Fruit fly (Drosophila melanogaster): ENCODE results near the gene alphaTub85E.

The alphaTub85E gene

DNA sequence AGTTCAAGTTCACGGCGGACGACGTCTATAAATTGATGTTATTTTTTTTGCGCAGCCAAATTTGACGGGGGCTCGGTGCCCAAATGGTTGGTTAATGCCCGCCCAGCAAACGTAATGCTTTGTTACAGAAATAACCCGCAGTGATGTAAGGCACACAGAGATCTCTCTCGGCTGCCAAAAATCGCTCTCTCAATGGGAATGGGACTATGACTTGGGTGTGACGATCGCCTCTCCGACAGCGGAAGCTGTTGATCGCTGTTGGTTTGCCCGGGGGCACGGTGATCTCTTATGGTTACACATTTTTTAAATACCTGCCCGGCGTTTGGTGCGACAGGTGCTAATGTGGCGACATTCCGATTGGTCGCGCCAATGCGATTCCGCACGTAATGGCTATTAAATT is 37.1 kb upstream of the alphaTub85E start (continued):
- TF ChIP-seq schlank (tag; optimal IDR thresholded peaks at IDR 0.05) (no peak), Rfx (GFP tag; IDR thresholded peaks at IDR 0.05) (peak; percentile 27; the same call in 1 of the 2 replicates), CG1647 (GFP tag; optimal IDR thresholded peaks at IDR 0.05) (no peak), ttk (GFP tag; IDR thresholded peaks at IDR 0.05) (no peak), Ravus (GFP tag; IDR thresholded peaks at IDR 0.05) (no peak), chinmo (GFP tag; IDR thresholded peaks at IDR 0.05; ENCODE audit: partially characterized antibody) (peak; percentile 86; the same call in 3 of the 4 replicates), CG8290 (GFP tag; optimal IDR thresholded peaks at IDR 0.05) (no peak), CG8290 (tag; optimal IDR thresholded peaks at IDR 0.05) (no peak), jumu (GFP tag; optimal IDR thresholded peaks at IDR 0.05) (no peak), CG15696 (tag; optimal IDR thresholded peaks at IDR 0.05) (no peak), gem (tag; optimal IDR thresholded peaks at IDR 0.05) (no peak), fd102C (GFP tag; optimal IDR thresholded peaks at IDR 0.05) (no peak), CrebB (tag; optimal IDR thresholded peaks at IDR 0.05) (no peak), CG7963 (GFP tag; IDR thresholded peaks at IDR 0.05; ENCODE audit: partially characterized antibody) (no peak), sqz (GFP tag; optimal IDR thresholded peaks at IDR 0.05) (no peak), CG16779 (GFP tag; IDR thresholded peaks at IDR 0.05) (no peak), zfh2 (GFP tag; optimal IDR thresholded peaks at IDR 0.05) (no peak), Hand (GFP tag; optimal IDR thresholded peaks at IDR 0.05) (no peak), CG2116 (GFP tag; optimal IDR thresholded peaks at IDR 0.05) (no peak), CG32532 (GFP tag; IDR thresholded peaks at IDR 0.05) (0 out of 2 replicates have a peak, but pooled peaks have one; percentile 24), pnt (GFP tag; optimal IDR thresholded peaks at IDR 0.05) (no peak), CG8281 (tag; optimal IDR thresholded peaks at IDR 0.05) (no peak), Dfd (GFP tag; optimal IDR thresholded peaks at IDR 0.05) (no peak), ab (GFP tag; optimal IDR thresholded peaks at IDR 0.05) (no peak), CG14860 (GFP tag; IDR thresholded peaks at IDR 0.05; ENCODE audit: partially characterized antibody) (no peak)

DNA sequence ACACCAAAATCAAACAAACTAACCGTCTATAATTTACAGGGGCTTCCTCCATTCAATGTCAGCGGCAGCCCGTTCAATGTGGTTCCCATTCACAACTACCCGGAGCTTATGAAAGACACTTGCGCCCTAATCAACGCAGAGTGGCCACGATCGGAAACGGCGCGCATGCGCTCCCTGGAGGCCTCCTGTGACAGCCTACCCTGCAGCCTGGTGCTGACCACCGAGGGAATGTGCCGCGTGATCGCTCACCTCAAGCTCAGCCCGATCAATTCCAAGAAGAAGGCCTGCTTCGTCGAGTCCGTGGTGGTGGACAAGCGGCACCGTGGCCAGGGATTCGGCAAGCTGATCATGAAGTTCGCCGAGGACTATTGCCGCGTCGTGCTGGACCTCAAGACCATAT is 35.8 kb upstream of the alphaTub85E start, which contains the start of gene MED6:
TSS of gene MED6 (minus strand) at position 101 of the 400 bp plus-strand sequence.
- TF ChIP-seq gsb (GFP tag; IDR thresholded peaks at IDR 0.05) (0 out of 2 replicates have a peak, but pooled peaks have one; percentile 26), ro (GFP tag; IDR thresholded peaks at IDR 0.05) (no peak), ci (GFP tag; IDR thresholded peaks at IDR 0.05) (0 out of 3 replicates have a peak, but pooled peaks have one; percentile 7), Med (GFP tag) (peak; percentile 77), Dref (GFP tag; IDR thresholded peaks at IDR 0.05) (0 out of 2 replicates have a peak, but pooled peaks have one; percentile 27), CG1832 (GFP tag; optimal IDR thresholded peaks at IDR 0.05) (no peak), her (GFP tag; optimal IDR thresholded peaks at IDR 0.05) (no peak)

DNA sequence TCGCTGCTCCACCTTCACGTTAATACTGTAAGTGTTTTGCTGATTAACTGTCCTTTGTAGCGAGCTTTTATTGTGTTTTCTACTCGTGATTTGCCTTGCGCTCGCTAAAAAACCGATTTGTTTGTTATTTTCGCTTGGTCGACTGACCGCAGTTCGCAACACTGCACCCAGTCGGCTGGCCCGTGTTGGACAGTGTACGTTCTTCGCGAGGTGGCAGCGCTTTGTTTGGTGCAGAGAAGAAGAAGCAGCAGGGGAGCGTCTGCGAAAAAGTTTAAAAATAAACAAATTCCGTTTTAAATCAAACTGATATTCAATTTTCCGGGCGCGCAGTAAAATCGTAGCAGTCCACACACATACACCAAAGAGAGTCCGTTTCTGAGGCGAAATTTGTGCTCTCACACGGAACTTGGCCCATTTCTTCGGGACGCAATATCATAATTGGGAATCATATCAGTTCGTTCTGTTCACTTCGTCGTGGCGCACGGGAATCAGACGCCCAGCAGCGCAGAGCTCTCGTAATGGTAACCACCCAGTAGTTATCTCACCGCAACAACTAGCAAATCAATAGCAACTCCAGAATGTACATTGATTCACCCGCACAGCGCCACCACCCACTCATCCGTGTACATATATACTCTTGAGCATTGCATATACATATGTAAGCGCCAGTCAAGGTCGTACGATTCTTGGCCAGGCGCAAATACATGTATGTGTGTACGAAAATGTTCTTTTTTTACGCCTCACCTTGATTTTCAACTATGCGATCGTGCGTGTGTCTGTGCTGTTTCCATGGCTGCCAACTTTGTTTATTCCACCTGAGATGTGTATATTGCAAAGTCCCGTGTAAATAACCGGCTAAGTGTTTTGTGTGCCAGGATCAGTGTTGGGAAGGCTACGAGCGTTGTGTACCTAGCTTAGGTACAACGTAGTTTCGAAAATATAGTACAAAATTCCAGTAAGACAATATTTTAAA is 34.9 kb upstream of the alphaTub85E start, which contains the start of gene Naa80:
TSS of gene Naa80 (plus strand) at position 215 of the 973 bp plus-strand sequence.
- no peak for TF ChIP-seq nau (GFP tag; optimal IDR thresholded peaks at IDR 0.05)
- peak; percentile 27 for TF ChIP-seq CG16863 (GFP tag; optimal IDR thresholded peaks at IDR 0.05)
- TF ChIP-seq Mad (GFP tag; optimal IDR thresholded peaks at IDR 0.05), result peak; percentile 69
- peak; percentile 83 for TF ChIP-seq lab (GFP tag; optimal IDR thresholded peaks at IDR 0.05)
- TF ChIP-seq Fer2 (tag; optimal IDR thresholded peaks at IDR 0.05), result peak; percentile 8
- peak; percentile 22 for TF ChIP-seq CG15601 (tag; optimal IDR thresholded peaks at IDR 0.05)
- peak; percentile 19 for TF ChIP-seq trh (GFP tag; optimal IDR thresholded peaks at IDR 0.05)
- TF ChIP-seq Asciz (GFP tag; optimal IDR thresholded peaks at IDR 0.05), result no peak
- peak; percentile 16 for TF ChIP-seq CG8089 (GFP tag; optimal IDR thresholded peaks at IDR 0.05)
- peak; percentile 83 for TF ChIP-seq Hmr (GFP tag; optimal IDR thresholded peaks at IDR 0.05)
- peak; percentile 61; the same call in 1 of the 3 replicates for TF ChIP-seq CG6791 (GFP tag; IDR thresholded peaks at IDR 0.05; ENCODE audit: partially characterized antibody)
- TF ChIP-seq Dek (tag; optimal IDR thresholded peaks at IDR 0.05), result peak; percentile 34
- no peak for TF ChIP-seq Doc3 (GFP tag; IDR thresholded peaks at IDR 0.05; ENCODE audit: partially characterized antibody)
- no peak for TF ChIP-seq esg (GFP tag; conservative IDR thresholded peaks at IDR 0.05)
- peak; percentile 73; the same call in 1 of the 2 replicates for TF ChIP-seq CG16779 (GFP tag; IDR thresholded peaks at IDR 0.05)
- TF ChIP-seq Atf3 (GFP tag; optimal IDR thresholded peaks at IDR 0.05), result peak; percentile 45

Measured in whole organism, embryonic.